Worm (Caenorhabditis elegans) whole organism, L2 larva: ENCODE measurements around the gene R03G8.1.
A peak's percentile ranks its signal among the peaks of the same experiment; 100 is the strongest.

Source experiments
- Y55F3AM.14 ChIP-seq: fragments of 200-800 bp; sonication (Bioruptor generic); optimal IDR thresholded peaks from 2 replicates; lab custom pipeline; 2018; ENCODE audit warnings: mild to moderate bottlenecking, missing genetic modification characterization, missing compliant biosample characterization
- ZK546.5 ChIP-seq: sonication (generic microtip); optimal IDR thresholded peaks from 2 replicates; lab custom pipeline; 2017; ENCODE audit warnings: missing biosample characterization, missing genetic modification characterization
- alr-1 ChIP-seq: fragments of 150-350 bp; optimal IDR thresholded peaks from 2 replicates; lab custom pipeline; 2014; ENCODE audit warnings: missing biosample characterization, missing genetic modification characterization
- aly-2 ChIP-seq: fragments of 150-350 bp; optimal IDR thresholded peaks from 2 replicates; lab custom pipeline; 2014; ENCODE audit warnings: missing biosample characterization, missing genetic modification characterization
- ceh-16 ChIP-seq: fragments of 150-350 bp; optimal IDR thresholded peaks from 2 replicates; lab custom pipeline; 2014; ENCODE audit warnings: missing biosample characterization, missing genetic modification characterization
- ceh-82 ChIP-seq: fragments of 150-350 bp; optimal IDR thresholded peaks from 2 replicates; lab custom pipeline; 2014; ENCODE audit warnings: missing biosample characterization, missing genetic modification characterization
- dmd-4 ChIP-seq: sonication (generic microtip); optimal IDR thresholded peaks from 2 replicates; lab custom pipeline; 2017; ENCODE audit warnings: missing biosample characterization, missing genetic modification characterization
- egl-27 ChIP-seq: sonication (generic microtip); optimal IDR thresholded peaks from 3 replicates; lab custom pipeline; 2017; ENCODE audit warnings: missing biosample characterization, missing genetic modification reagents, missing genetic modification characterization
- elt-1 ChIP-seq: fragments of 150-350 bp; optimal IDR thresholded peaks from 2 replicates; lab custom pipeline; 2014; ENCODE audit warnings: missing biosample characterization, missing genetic modification characterization
- elt-3 ChIP-seq: sonication (generic microtip); optimal IDR thresholded peaks from 2 replicates; lab custom pipeline; 2017; ENCODE audit warnings: missing biosample characterization, missing genetic modification characterization
- fos-1 ChIP-seq: fragments of 150-350 bp; optimal IDR thresholded peaks from 2 replicates; lab custom pipeline; 2014; ENCODE audit warnings: missing biosample characterization, missing genetic modification characterization
- gmeb-1 ChIP-seq: fragments of 150-350 bp; optimal IDR thresholded peaks from 2 replicates; lab custom pipeline; 2014; ENCODE audit warnings: missing biosample characterization, missing genetic modification characterization
- lin-11 ChIP-seq: fragments of 150-350 bp; sonication (generic microtip); optimal IDR thresholded peaks from 2 replicates; lab custom pipeline; 2014; ENCODE audit warnings: missing biosample characterization, missing genetic modification characterization, inconsistent platforms, mixed read lengths
- lsy-2 ChIP-seq, 2 experiments: fragments of 150-350 bp in 1 of 2; sonication (generic microtip) in 1 of 2; optimal IDR thresholded peaks; 2 replicates each; lab custom pipeline; 2014 to 2017; ENCODE audit warnings: missing biosample characterization in 2 of 2, missing genetic modification characterization in 2 of 2
- mab-5 ChIP-seq: fragments of 150-350 bp; optimal IDR thresholded peaks from 2 replicates; lab custom pipeline; 2014; ENCODE audit warnings: missing biosample characterization, missing genetic modification characterization
- mbf-1 ChIP-seq: sonication (generic microtip); optimal IDR thresholded peaks from 2 replicates; lab custom pipeline; 2017; ENCODE audit warnings: missing biosample characterization, missing genetic modification characterization
- mdl-1 ChIP-seq, 2 experiments: fragments of 150-350 bp in 1 of 2; sonication (generic microtip) in 1 of 2; optimal IDR thresholded peaks; 2 replicates each; lab custom pipeline; 2017; ENCODE audit warnings: missing biosample characterization in 2 of 2, missing genetic modification characterization in 2 of 2
- nhr-11 ChIP-seq: fragments of 150-350 bp; optimal IDR thresholded peaks from 2 replicates; lab custom pipeline; 2014; ENCODE audit warnings: missing biosample characterization, missing genetic modification characterization
- nhr-12 ChIP-seq: fragments of 150-350 bp; optimal IDR thresholded peaks from 2 replicates; lab custom pipeline; 2014; ENCODE audit warnings: missing biosample characterization, missing genetic modification characterization
- nhr-129 ChIP-seq: fragments of 150-350 bp; optimal IDR thresholded peaks from 2 replicates; lab custom pipeline; 2014; ENCODE audit warnings: missing biosample characterization, missing genetic modification characterization
- nhr-23 ChIP-seq: fragments of 150-350 bp; optimal IDR thresholded peaks from 2 replicates; lab custom pipeline; 2014; ENCODE audit warnings: missing biosample characterization, missing genetic modification reagents, missing genetic modification characterization
- nhr-25 ChIP-seq: fragments of 150-350 bp; sonication (generic microtip); optimal IDR thresholded peaks from 3 replicates; lab custom pipeline; 2014; ENCODE audit warnings: missing biosample characterization, missing genetic modification characterization
- nhr-6 ChIP-seq: fragments of 150-350 bp; optimal IDR thresholded peaks from 2 replicates; lab custom pipeline; 2014; ENCODE audit warnings: missing biosample characterization, missing genetic modification characterization
- peb-1 ChIP-seq: fragments of 150-350 bp; optimal IDR thresholded peaks from 2 replicates; lab custom pipeline; 2014; ENCODE audit warnings: missing biosample characterization, missing genetic modification characterization
- sem-4 ChIP-seq: fragments of 150-350 bp; optimal IDR thresholded peaks from 2 replicates; lab custom pipeline; 2014; ENCODE audit warnings: missing biosample characterization, missing genetic modification reagents, missing genetic modification characterization
- sma-3 ChIP-seq: sonication (generic microtip); optimal IDR thresholded peaks from 2 replicates; lab custom pipeline; 2016; ENCODE audit warnings: missing genetic modification reagents, missing genetic modification characterization, missing compliant biosample characterization
- sma-9 ChIP-seq, 2 experiments: fragments of 150-350 bp in 1 of 2; sonication (generic microtip) in 1 of 2; optimal IDR thresholded peaks; 2 replicates each; lab custom pipeline; 2014 to 2016; ENCODE audit warnings: missing genetic modification characterization in 2 of 2, mild to moderate bottlenecking in 1 of 2, missing biosample characterization in 1 of 2, missing compliant biosample characterization in 1 of 2, missing genetic modification reagents in 1 of 2, moderate library complexity in 1 of 2
- snpc-4 ChIP-seq: fragments of 150-350 bp; optimal IDR thresholded peaks from 2 replicates; lab custom pipeline; 2014; ENCODE audit warnings: missing biosample characterization, missing genetic modification characterization
- unc-39 ChIP-seq: fragments of 150-350 bp; optimal IDR thresholded peaks from 2 replicates; lab custom pipeline; 2014; ENCODE audit warnings: missing biosample characterization, missing genetic modification characterization
- unc-62 ChIP-seq: fragments of 150-350 bp; optimal IDR thresholded peaks from 2 replicates; lab custom pipeline; 2014; ENCODE audit warnings: missing biosample characterization, missing genetic modification reagents, missing genetic modification characterization
- zag-1 ChIP-seq: fragments of 150-350 bp; optimal IDR thresholded peaks from 2 replicates; lab custom pipeline; 2014; ENCODE audit warnings: missing biosample characterization, missing genetic modification characterization
- ztf-1 ChIP-seq: fragments of 200-800 bp; sonication (Bioruptor generic); conservative IDR thresholded peaks from 2 replicates; pipeline ENCODE4 v1.3.6; 2022; ENCODE audit warnings: missing genetic modification characterization, missing compliant biosample characterization
- ztf-11 ChIP-seq: sonication (generic microtip); optimal IDR thresholded peaks from 2 replicates; lab custom pipeline; 2017; ENCODE audit warnings: missing biosample characterization, missing genetic modification characterization
- ztf-4 ChIP-seq: fragments of 150-350 bp; optimal IDR thresholded peaks from 2 replicates; lab custom pipeline; 2014; ENCODE audit warnings: missing biosample characterization, missing genetic modification characterization

R03G8.1 gene

ce11 chrX:13074373-13074772 is 10.0 kb upstream of the R03G8.1 start, which contains the start of gene ceh-28:
TSS of gene ceh-28 (plus strand) at chrX:13074673.
- TF ChIP-seq sem-4 (tag; lab: Kevin White, UChicago) (no peak), peb-1 (no peak), lsy-2 (tag; optimal IDR thresholded peaks at IDR 0.05; lab: Kevin White, UChicago) (no peak), mab-5 (tag; lab: Kevin White, UChicago) (no peak), mdl-1 (tag; optimal IDR thresholded peaks at IDR 0.05; lab: Kevin White, UChicago) (no peak), elt-3 (no peak), ztf-1 (GFP tag; lab: Robert Waterston, UW) (no peak), ztf-11 (no peak), sma-3 (GFP tag; lab: Kevin White, UChicago) (no peak), dmd-4 (no peak), ceh-16 (tag; lab: Kevin White, UChicago) (no peak), ZK546.5 (no peak), sma-9 (GFP tag; optimal IDR thresholded peaks at IDR 0.05; lab: Kevin White, UChicago) (no peak), sma-9 (tag; optimal IDR thresholded peaks at IDR 0.05; lab: Kevin White, UChicago) (no peak), Y55F3AM.14 (GFP tag; lab: Kevin White, UChicago) (no peak), mbf-1 (tag; lab: Kevin White, UChicago) (no peak), nhr-12 (no peak), unc-62 (GFP tag; lab: Kevin White, UChicago) (no peak)

- TF ChIP-seq ZK546.5 (no peak), Y55F3AM.14 (GFP tag; lab: Kevin White, UChicago) (no peak), nhr-25 (tag; lab: Kevin White, UChicago) (no peak), nhr-6 (no peak), lsy-2 (tag; optimal IDR thresholded peaks at IDR 0.05; lab: Kevin White, UChicago) (no peak), snpc-4 (tag; lab: Kevin White, UChicago) (no peak), ceh-16 (tag; lab: Kevin White, UChicago) (no peak), sma-9 (GFP tag; optimal IDR thresholded peaks at IDR 0.05; lab: Kevin White, UChicago) (no peak), sma-9 (tag; optimal IDR thresholded peaks at IDR 0.05; lab: Kevin White, UChicago) (no peak), nhr-11 (no peak), nhr-129 (no peak), sem-4 (tag; lab: Kevin White, UChicago) (no peak), lin-11 (tag; lab: Kevin White, UChicago) (no peak), dmd-4 (no peak), mab-5 (tag; lab: Kevin White, UChicago) (no peak), elt-1 (tag; lab: Kevin White, UChicago) (no peak), zag-1 (tag; lab: Kevin White, UChicago) (no peak), ztf-4 (tag; lab: Kevin White, UChicago) (no peak), gmeb-1 (no peak)
Measured at ce11 chrX:13077872-13078271, 6.5 kb upstream of the R03G8.1 start, which contains the start of gene K03A11.4. TSS of gene K03A11.4 (plus strand) at chrX:13078172.

ce11 chrX:13082326-13082725 is 2.0 kb upstream of the R03G8.1 start, which contains the start of gene str-10:
TSS of gene str-10 (plus strand) at chrX:13082626.
- no peak for TF ChIP-seq nhr-23
- no peak for TF ChIP-seq nhr-11
- TF ChIP-seq Y55F3AM.14 (GFP tag; lab: Kevin White, UChicago): no peak
- TF ChIP-seq lsy-2 (tag; optimal IDR thresholded peaks at IDR 0.05; lab: Kevin White, UChicago): no peak
- no peak for TF ChIP-seq zag-1 (tag; lab: Kevin White, UChicago)
- TF ChIP-seq sma-3 (GFP tag; lab: Kevin White, UChicago): no peak
- no peak for TF ChIP-seq sma-9 (GFP tag; optimal IDR thresholded peaks at IDR 0.05; lab: Kevin White, UChicago)
- no peak for TF ChIP-seq sma-9 (tag; optimal IDR thresholded peaks at IDR 0.05; lab: Kevin White, UChicago)
- TF ChIP-seq alr-1 (tag; lab: Kevin White, UChicago): no peak
- TF ChIP-seq mab-5 (tag; lab: Kevin White, UChicago): no peak
- no peak for TF ChIP-seq nhr-129
- TF ChIP-seq ceh-82: no peak
- TF ChIP-seq nhr-25 (tag; lab: Kevin White, UChicago): no peak
- no peak for TF ChIP-seq peb-1
- TF ChIP-seq aly-2 (tag; lab: Kevin White, UChicago): no peak
- no peak for TF ChIP-seq elt-3
- TF ChIP-seq snpc-4 (tag; lab: Kevin White, UChicago): no peak
- no peak for TF ChIP-seq egl-27 (tag; lab: Kevin White, UChicago)
- no peak for TF ChIP-seq unc-39 (tag; lab: Kevin White, UChicago)

- TF ChIP-seq nhr-11 (no peak), sma-3 (GFP tag; lab: Kevin White, UChicago) (no peak), fos-1 (tag; lab: Kevin White, UChicago) (peak; percentile 55), ZK546.5 (no peak)
- TF ChIP-seq, all 48 proteins: peak for 1
Measured at ce11 chrX:13088539-13088938, 4.2 kb downstream of the R03G8.1 start.
